Fruit fly (Drosophila melanogaster) whole organism, embryonic: Measurements from ENCODE around the gene CG44005.
A peak's percentile ranks its signal among the peaks of the same experiment; 100 is the strongest.

Source experiments
- Antp ChIP-seq: fragments of 200-800 bp; sonication (Bioruptor generic); optimal IDR thresholded peaks from 3 replicates; lab custom pipeline; 2016; ENCODE audit warnings: missing biosample characterization, missing genetic modification characterization
- CG10431 ChIP-seq: fragments of 200-800 bp; sonication (Bioruptor generic); optimal IDR thresholded peaks from 3 replicates; lab custom pipeline; 2018; ENCODE audit warnings: missing biosample characterization, mild to moderate bottlenecking, missing genetic modification characterization
- CG11456 ChIP-seq: fragments of 200-800 bp; sonication (Bioruptor generic); IDR thresholded peaks from 3 replicates; pipeline ENCODE4 v1.3.6; 2022; ENCODE audit warnings: missing biosample characterization, missing genetic modification characterization
- CG12299 ChIP-seq: fragments of 200-800 bp; sonication (Bioruptor generic); optimal IDR thresholded peaks from 2 replicates; lab custom pipeline; 2018; ENCODE audit warnings: missing biosample characterization, mild to moderate bottlenecking, missing genetic modification characterization
- CG12744 ChIP-seq: fragments of 200-800 bp; sonication (Bioruptor generic); optimal IDR thresholded peaks from 2 replicates; lab custom pipeline; 2016; ENCODE audit warnings: missing biosample characterization, missing genetic modification characterization
- CG13894 ChIP-seq: fragments of 200-800 bp; sonication (Bioruptor generic); optimal IDR thresholded peaks from 3 replicates; lab custom pipeline; 2018; ENCODE audit warnings: missing biosample characterization, mild to moderate bottlenecking, missing genetic modification characterization, moderate library complexity
- CG15073 ChIP-seq: fragments of 200-800 bp; sonication (Bioruptor generic); optimal IDR thresholded peaks from 2 replicates; lab custom pipeline; 2016; ENCODE audit warnings: missing biosample characterization, missing genetic modification characterization
- CG2202 ChIP-seq: fragments of 200-800 bp; sonication (Bioruptor generic); optimal IDR thresholded peaks from 2 replicates; lab custom pipeline; 2018; ENCODE audit warnings: missing biosample characterization, mild to moderate bottlenecking, missing genetic modification characterization
- CG4282 ChIP-seq: fragments of 200-800 bp; sonication (Bioruptor generic); optimal IDR thresholded peaks from 2 replicates; lab custom pipeline; 2016; ENCODE audit warnings: missing biosample characterization, missing genetic modification characterization
- CG4404 ChIP-seq: fragments of 200-800 bp; sonication (Bioruptor generic); IDR thresholded peaks from 2 replicates; pipeline ENCODE4 v1.3.6; 2022; ENCODE audit warnings: missing biosample characterization, missing genetic modification characterization
- CG4707 ChIP-seq: fragments of 200-800 bp; sonication (Bioruptor generic); optimal IDR thresholded peaks from 2 replicates; lab custom pipeline; 2018; ENCODE audit warnings: missing biosample characterization, mild to moderate bottlenecking, missing genetic modification characterization, moderate library complexity
- CG6175 ChIP-seq: fragments of 200-800 bp; sonication (Bioruptor generic); IDR thresholded peaks from 3 replicates; pipeline ENCODE4 v1.3.6; 2022; ENCODE audit warnings: missing biosample characterization, missing genetic modification characterization
- CG6254 ChIP-seq: fragments of 200-800 bp; sonication (Bioruptor generic); optimal IDR thresholded peaks from 3 replicates; lab custom pipeline; 2017; ENCODE audit warnings: mild to moderate bottlenecking, missing biosample characterization, missing genetic modification reagents, missing genetic modification characterization
- CG9215 ChIP-seq: fragments of 200-800 bp; sonication (Bioruptor generic); IDR thresholded peaks from 2 replicates; pipeline ENCODE4 v1.3.6; 2022; ENCODE audit warnings: missing biosample characterization, missing genetic modification characterization
- CTCF ChIP-seq: fragments of 200-800 bp; sonication (Bioruptor generic); optimal IDR thresholded peaks from 2 replicates; lab custom pipeline; 2017; ENCODE audit warnings: missing biosample characterization, mild to moderate bottlenecking, missing genetic modification characterization, moderate library complexity
- CrebB ChIP-seq: fragments of 200-800 bp; sonication (Bioruptor generic); optimal IDR thresholded peaks from 3 replicates; lab custom pipeline; 2018; ENCODE audit warnings: missing biosample characterization, mild to moderate bottlenecking, missing genetic modification characterization
- Deaf1 ChIP-seq: fragments of 200-800 bp; optimal IDR thresholded peaks from 3 replicates; lab custom pipeline; 2019; ENCODE audit warnings: missing biosample characterization, mild to moderate bottlenecking, missing genetic modification characterization, moderate library complexity
- Dfd ChIP-seq, 2 experiments: fragments of >200 bp; optimal IDR thresholded peaks; 2 replicates each; lab custom pipeline; 2017; ENCODE audit warnings: missing biosample characterization in 2 of 2, missing genetic modification characterization in 2 of 2
- Drgx ChIP-seq: fragments of 200-800 bp; sonication (Bioruptor generic); IDR thresholded peaks from 2 replicates; pipeline ENCODE4 v1.3.6; 2022; ENCODE audit warnings: missing biosample characterization, missing genetic modification characterization
- Ets65A ChIP-seq: fragments of 200-800 bp; sonication (Bioruptor generic); peaks from one replicate; lab custom pipeline; 2016; ENCODE audit warnings: missing biosample characterization, missing genetic modification characterization
- Gsc ChIP-seq: fragments of 200-800 bp; sonication (Bioruptor generic); IDR thresholded peaks from 2 replicates; pipeline ENCODE4 v1.3.6; 2022; ENCODE audit warnings: missing biosample characterization, missing genetic modification characterization
- Pdp1 ChIP-seq, 2 experiments: fragments of 200-800 bp; sonication (Bioruptor generic); optimal IDR thresholded peaks; 3 replicates each; lab custom pipeline; 2016; ENCODE audit warnings: missing biosample characterization in 2 of 2, missing genetic modification characterization in 2 of 2, mild to moderate bottlenecking in 1 of 2, moderate library complexity in 1 of 2
- Six4 ChIP-seq: fragments of 200-800 bp; sonication (Bioruptor generic); optimal IDR thresholded peaks from 2 replicates; lab custom pipeline; 2016; ENCODE audit warnings: missing biosample characterization, missing genetic modification characterization
- Spps ChIP-seq: fragments of 200-800 bp; sonication (Bioruptor generic); optimal IDR thresholded peaks from 2 replicates; lab custom pipeline; 2018; ENCODE audit warnings: missing biosample characterization, mild to moderate bottlenecking, missing genetic modification characterization
- Ssrp ChIP-seq: fragments of 200-800 bp; sonication (Bioruptor generic); optimal IDR thresholded peaks from 2 replicates; lab custom pipeline; 2018; ENCODE audit warnings: missing biosample characterization, mild to moderate bottlenecking, missing genetic modification characterization, moderate library complexity
- TFAM ChIP-seq: fragments of 200-800 bp; sonication (Bioruptor generic); optimal IDR thresholded peaks from 2 replicates; lab custom pipeline; 2017; ENCODE audit warnings: missing biosample characterization, missing genetic modification characterization, inconsistent platforms
- ab ChIP-seq: fragments of 200-800 bp; sonication (Bioruptor generic); optimal IDR thresholded peaks from 2 replicates; lab custom pipeline; 2016; ENCODE audit warnings: missing biosample characterization, missing genetic modification characterization
- ara ChIP-seq: fragments of 200-800 bp; sonication (Bioruptor generic); IDR thresholded peaks from 2 replicates; pipeline ENCODE4 v1.3.6; 2022; ENCODE audit warnings: missing biosample characterization, missing genetic modification characterization
- ase ChIP-seq: fragments of 200-800 bp; sonication (Bioruptor generic); IDR thresholded peaks from 3 replicates; pipeline ENCODE4 v1.3.6; 2022; ENCODE audit warnings: missing biosample characterization, missing genetic modification characterization
- btn ChIP-seq: fragments of 200-800 bp; sonication (Bioruptor generic); optimal IDR thresholded peaks from 2 replicates; lab custom pipeline; 2016; ENCODE audit warnings: missing biosample characterization, missing genetic modification characterization
- chif ChIP-seq, 2 experiments: fragments of 200-800 bp; sonication (Bioruptor generic); optimal IDR thresholded peaks; 3 replicates each; lab custom pipeline; 2016; ENCODE audit warnings: missing biosample characterization in 2 of 2, missing genetic modification characterization in 2 of 2
- cwo ChIP-seq: fragments of 200-800 bp; sonication (Bioruptor generic); optimal IDR thresholded peaks from 3 replicates; lab custom pipeline; 2017; ENCODE audit warnings: missing biosample characterization, missing genetic modification characterization, mild to moderate bottlenecking, moderate library complexity, missing genetic modification reagents
- dm ChIP-seq: fragments of 200-800 bp; sonication (Bioruptor generic); optimal IDR thresholded peaks from 3 replicates; lab custom pipeline; 2016; ENCODE audit warnings: missing biosample characterization, missing genetic modification characterization
- ems ChIP-seq: fragments of 200-800 bp; sonication (Bioruptor generic); optimal IDR thresholded peaks from 3 replicates; lab custom pipeline; 2016; ENCODE audit warnings: missing biosample characterization, missing genetic modification characterization
- eve ChIP-seq, 2 experiments: fragments of >200 bp; optimal IDR thresholded peaks; 2 replicates each; lab custom pipeline; 2017; ENCODE audit warnings: missing biosample characterization in 2 of 2, missing genetic modification characterization in 2 of 2
- gcm2 ChIP-seq: fragments of 200-800 bp; sonication (Bioruptor generic); optimal IDR thresholded peaks from 2 replicates; lab custom pipeline; 2016; ENCODE audit warnings: missing biosample characterization, missing genetic modification characterization
- grn ChIP-seq: fragments of 200-800 bp; sonication (Bioruptor generic); optimal IDR thresholded peaks from 3 replicates; lab custom pipeline; 2017; ENCODE audit warnings: missing biosample characterization, missing genetic modification characterization
- jigr1 ChIP-seq: fragments of 200-800 bp; sonication (Bioruptor generic); IDR thresholded peaks from 3 replicates; pipeline ENCODE4 v1.3.6; 2022; ENCODE audit warnings: missing biosample characterization, missing genetic modification characterization
- nom ChIP-seq: fragments of 200-800 bp; sonication (Bioruptor generic); optimal IDR thresholded peaks from 2 replicates; lab custom pipeline; 2017; ENCODE audit warnings: missing biosample characterization, missing genetic modification characterization, mild to moderate bottlenecking, moderate library complexity, missing genetic modification reagents
- onecut ChIP-seq: fragments of 200-800 bp; sonication (Bioruptor generic); IDR thresholded peaks from 2 replicates; pipeline ENCODE4 v1.3.6; 2022; ENCODE audit warnings: missing biosample characterization, missing genetic modification characterization
- phol ChIP-seq: fragments of 200-800 bp; sonication (Bioruptor generic); optimal IDR thresholded peaks from 3 replicates; lab custom pipeline; 2018; ENCODE audit warnings: missing biosample characterization, mild to moderate bottlenecking, missing genetic modification characterization, moderate library complexity
- stwl ChIP-seq: fragments of 200-800 bp; sonication (Bioruptor generic); optimal IDR thresholded peaks from 3 replicates; lab custom pipeline; 2018; ENCODE audit warnings: missing biosample characterization, mild to moderate bottlenecking, missing genetic modification characterization, moderate library complexity
- zfh2 ChIP-seq: fragments of 200-800 bp; sonication (Bioruptor generic); optimal IDR thresholded peaks from 2 replicates; lab custom pipeline; 2016; ENCODE audit warnings: missing biosample characterization, missing genetic modification characterization

Gene CG44005

DNA sequence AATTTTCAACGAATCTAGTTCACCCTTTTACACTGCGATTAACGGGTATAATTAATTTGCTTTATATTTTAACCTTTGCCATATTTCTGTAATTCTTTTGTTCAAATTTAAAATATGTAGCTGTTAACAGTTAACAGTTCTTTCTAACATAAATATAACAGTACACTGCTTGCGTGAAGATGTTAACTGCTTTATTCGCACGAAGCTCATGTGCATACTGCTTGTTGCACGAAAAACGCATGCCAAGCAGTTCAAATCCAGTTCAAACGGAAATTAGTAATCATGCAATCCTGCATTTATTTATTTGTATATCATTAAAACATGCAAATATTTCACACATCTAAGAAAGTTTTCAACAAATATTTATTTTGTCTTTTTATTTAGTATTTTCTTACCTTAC lies 16.1 kb upstream of the CG44005 start (continued):
- TF ChIP-seq CG6254 (no peak), TFAM (GFP tag; lab: Kevin White, UChicago) (no peak), chif (GFP tag; optimal IDR thresholded peaks at IDR 0.05; lab: Kevin White, UChicago) (peak in 1 of 2 experiments; percentile 27), CG4707 (GFP tag; lab: Kevin White, UChicago) (no peak), Ssrp (tag; lab: Kevin White, UChicago) (no peak), CG13894 (tag; lab: Kevin White, UChicago) (no peak), CG2202 (tag; lab: Kevin White, UChicago) (no peak)
- TF ChIP-seq, all 482 proteins: peak for 72

DNA sequence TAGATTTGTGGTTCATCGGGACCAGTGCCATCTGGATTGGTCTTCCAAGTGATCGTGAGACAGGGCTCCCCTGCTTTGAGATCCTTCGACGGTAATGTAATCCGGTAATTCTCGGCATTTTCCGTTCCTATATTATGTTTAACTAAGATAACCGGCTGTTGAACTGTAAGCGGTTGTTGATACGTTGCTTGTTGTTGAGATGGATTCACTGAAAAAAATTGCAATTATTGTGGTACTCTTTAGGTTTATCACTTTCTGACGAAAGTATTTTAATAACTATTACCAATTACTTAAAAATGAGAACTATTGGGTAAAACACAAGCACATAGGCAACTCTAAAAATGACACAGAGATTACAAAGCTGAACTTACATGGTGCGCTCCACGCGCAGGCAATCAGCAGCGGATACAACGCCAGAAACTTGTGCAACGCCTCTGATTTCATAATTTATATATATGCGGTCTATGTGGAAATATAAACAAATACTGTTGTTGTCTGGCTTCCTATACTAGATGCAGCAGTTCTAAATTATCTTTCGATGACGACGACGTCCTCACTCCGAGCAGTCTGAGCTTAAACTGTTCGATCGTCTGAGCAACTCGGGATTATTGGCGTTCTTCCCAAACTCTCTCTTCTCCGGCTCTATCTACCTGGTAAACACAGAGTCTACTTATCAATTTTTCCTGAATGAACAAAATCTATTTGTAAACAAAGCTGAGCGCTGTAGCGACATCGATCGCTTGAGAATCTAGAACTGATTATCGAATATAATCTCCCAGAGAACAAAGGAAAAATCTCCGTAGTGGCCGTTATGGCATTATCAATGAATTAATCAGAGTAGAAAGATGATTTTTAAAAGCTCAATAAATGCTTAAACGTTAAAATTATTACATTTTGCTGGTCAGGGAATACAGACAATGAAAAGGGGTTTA lies 15.1 kb upstream of the CG44005 start, which contains the start of gene CG34253:
Gene CG34253 (minus strand): TSS at position 567 of the 932 bp plus-strand sequence.
- TF ChIP-seq CG6175 (GFP tag; lab: Robert Waterston, UW): no peak
- peak in 1 of 2 experiments; percentile 36 for TF ChIP-seq Pdp1 (GFP tag; optimal IDR thresholded peaks at IDR 0.05; lab: Kevin White, UChicago)
- peak; percentile 91 for TF ChIP-seq CG10431 (GFP tag; lab: Kevin White, UChicago)

dm6 chr3L:18083994-18084393 lies 12.1 kb upstream of the CG44005 start:
- peak; percentile 11 for TF ChIP-seq phol (tag; lab: Kevin White, UChicago)
- no peak for TF ChIP-seq ab (GFP tag; lab: Kevin White, UChicago)
- peak in 1 of 2 experiments; percentile 64 for TF ChIP-seq Dfd (GFP tag; optimal IDR thresholded peaks at IDR 0.05; lab: Kevin White, UChicago)
- peak; percentile 81 for TF ChIP-seq onecut (GFP tag; lab: Robert Waterston, UW)

- TF ChIP-seq Spps (tag; lab: Kevin White, UChicago): no peak
- no peak for TF ChIP-seq zfh2 (GFP tag; lab: Kevin White, UChicago)
- no peak for TF ChIP-seq ase (GFP tag; lab: Robert Waterston, UW)
- TF ChIP-seq ara (GFP tag; lab: Robert Waterston, UW): no peak
- TF ChIP-seq CG4282: no peak
- no peak for TF ChIP-seq CG15073
- no peak for TF ChIP-seq cwo
- TF ChIP-seq CTCF (GFP tag; lab: Kevin White, UChicago): peak; percentile 90
- no peak for TF ChIP-seq Six4
- TF ChIP-seq stwl (tag; lab: Kevin White, UChicago): peak; percentile 15
- TF ChIP-seq ems (GFP tag; lab: Kevin White, UChicago): no peak
- TF ChIP-seq, all 482 proteins: peak for 2
These were observed 11.5 kb upstream of the CG44005 start for dm6 chr3L:18083402-18083801.

DNA sequence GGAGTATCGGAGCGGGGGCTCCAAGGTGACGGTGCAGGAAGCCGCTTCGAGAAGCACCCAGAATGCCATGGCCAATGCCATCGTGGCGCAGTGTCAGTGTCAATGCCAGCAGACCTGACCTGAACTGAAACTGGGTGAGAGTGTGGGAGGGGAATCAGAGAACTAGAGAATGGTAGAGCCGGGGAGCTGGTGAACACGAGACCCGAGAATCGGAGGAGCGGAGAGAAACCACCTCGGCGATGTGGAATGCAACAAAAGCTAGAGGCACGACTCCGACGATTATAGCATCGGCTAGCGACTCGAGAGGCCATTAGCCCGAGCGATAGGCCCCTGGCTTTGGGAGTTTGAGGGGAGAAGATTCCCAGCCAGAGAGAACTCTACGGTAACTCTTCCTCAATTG lies 10.0 kb upstream of the CG44005 start:
- TF ChIP-seq CrebB (tag; lab: Kevin White, UChicago) (no peak), btn (no peak), jigr1 (0 out of 3 replicates have a peak, but pooled peaks have one; percentile 20), CG4404 (no peak), CG12744 (GFP tag; lab: Kevin White, UChicago) (no peak), gcm2 (GFP tag; lab: Kevin White, UChicago) (no peak), ab (GFP tag; lab: Kevin White, UChicago) (no peak), eve (GFP tag; optimal IDR thresholded peaks at IDR 0.05; lab: Kevin White, UChicago) (no peak), Drgx (GFP tag; lab: Robert Waterston, UW) (no peak), grn (GFP tag; lab: Kevin White, UChicago) (no peak), nom (GFP tag; lab: Kevin White, UChicago) (peak; percentile 19), CG9215 (GFP tag; lab: Robert Waterston, UW) (no peak), Antp (GFP tag; lab: Kevin White, UChicago) (no peak), Gsc (no peak), CG11456 (GFP tag; lab: Robert Waterston, UW) (peak; percentile 42; the same call in 1 of the 3 replicates), dm (GFP tag; lab: Kevin White, UChicago) (no peak), Deaf1 (peak; percentile 40), chif (GFP tag; optimal IDR thresholded peaks at IDR 0.05; lab: Kevin White, UChicago) (no peak), Ets65A (peak; percentile 11), Ssrp (tag; lab: Kevin White, UChicago) (no peak), CG12299 (no peak)
